Worm (Caenorhabditis elegans) whole organism, late embryonic: ENCODE results near the gene T28B11.1.

Experiments used
- K09A11.1 ChIP-seq: sonication (generic microtip); optimal IDR thresholded peaks from 2 replicates; lab custom pipeline; 2017; ENCODE audit warnings: antibody characterized with exemption, mild to moderate bottlenecking, missing genetic modification characterization, missing compliant biosample characterization; ENCODE audit not compliant: insufficient read depth
- ama-1 ChIP-seq: fragments of 150-350 bp; optimal IDR thresholded peaks from 2 replicates; lab custom pipeline; 2014
- pqm-1 ChIP-seq: sonication (generic microtip); optimal IDR thresholded peaks from 2 replicates; lab custom pipeline; 2016; ENCODE audit warnings: missing genetic modification characterization, missing compliant biosample characterization

- no peak for TF ChIP-seq K09A11.1 (tag; lab: Kevin White, UChicago)
- TF ChIP-seq pqm-1 (tag; lab: Kevin White, UChicago), result no peak
- no peak for TF ChIP-seq ama-1
Observed at ce11 chrV:10773216-10773615, 41.0 kb upstream of the T28B11.1 start.
